Fruit fly (Drosophila melanogaster) whole organism, wandering third instar larva: Measurements from ENCODE around the gene CG10512.

Experiments
- Abd-B ChIP-seq: fragments of >200 bp; optimal IDR thresholded peaks from 2 replicates; lab custom pipeline; 2017; ENCODE audit warnings: missing biosample characterization, missing genetic modification characterization
- CG32264 ChIP-seq: fragments of 200-800 bp; sonication (Bioruptor generic); optimal IDR thresholded peaks from 2 replicates; lab custom pipeline; 2016; ENCODE audit warnings: missing biosample characterization, missing genetic modification characterization
- CG9705 ChIP-seq: fragments of 200-800 bp; sonication (Bioruptor generic); optimal IDR thresholded peaks from 2 replicates; lab custom pipeline; 2018; ENCODE audit warnings: missing biosample characterization, mild to moderate bottlenecking, missing genetic modification characterization
- CrebA ChIP-seq: fragments of 200-800 bp; sonication (Bioruptor generic); optimal IDR thresholded peaks from 2 replicates; lab custom pipeline; 2016; ENCODE audit warnings: missing biosample characterization, mild to moderate bottlenecking, missing genetic modification characterization, borderline replicate concordance
- Dfd ChIP-seq: fragments of >200 bp; optimal IDR thresholded peaks from 2 replicates; lab custom pipeline; 2017; ENCODE audit warnings: missing biosample characterization, missing genetic modification characterization
- Dif ChIP-seq: fragments of 200-275, 200-300 bp; sonication (Bioruptor generic); optimal IDR thresholded peaks from 2 replicates; lab custom pipeline; 2018; ENCODE audit warnings: missing biosample characterization, missing genetic modification characterization; ENCODE audit not compliant: partially characterized antibody
- GATAd ChIP-seq: sonication (Bioruptor generic); optimal IDR thresholded peaks from 2 replicates; lab custom pipeline; 2016; ENCODE audit warnings: missing biosample characterization, missing genetic modification characterization
- HLH106 ChIP-seq: fragments of 200-800 bp; optimal IDR thresholded peaks from 3 replicates; lab custom pipeline; 2019; ENCODE audit warnings: missing biosample characterization, mild to moderate bottlenecking, missing genetic modification characterization, moderate library complexity
- Hnf4 ChIP-seq: fragments of 200-800 bp; sonication (Bioruptor generic); optimal IDR thresholded peaks from 2 replicates; lab custom pipeline; 2016; ENCODE audit warnings: missing biosample characterization, mild to moderate bottlenecking, missing genetic modification characterization
- Hr78 ChIP-seq: fragments of >200 bp; optimal IDR thresholded peaks from 2 replicates; lab custom pipeline; 2017; ENCODE audit warnings: missing biosample characterization, missing genetic modification characterization
- Hr83 ChIP-seq: fragments of 200-300 bp; sonication (Bioruptor generic); optimal IDR thresholded peaks from 2 replicates; lab custom pipeline; 2016; ENCODE audit warnings: missing biosample characterization, mild to moderate bottlenecking, missing genetic modification characterization, moderate library complexity; ENCODE audit not compliant: poor library complexity, severe bottlenecking
- Jra ChIP-seq: sonication (Bioruptor generic); optimal IDR thresholded peaks from 2 replicates; lab custom pipeline; 2016; ENCODE audit warnings: missing biosample characterization, missing genetic modification characterization
- Mio ChIP-seq: sonication (Bioruptor generic); optimal IDR thresholded peaks from 2 replicates; lab custom pipeline; 2016; ENCODE audit warnings: missing biosample characterization, missing genetic modification characterization
- Myc ChIP-seq: fragments of >200 bp; optimal IDR thresholded peaks from 2 replicates; lab custom pipeline; 2017
- N ChIP-seq: fragments of >200 bp; optimal IDR thresholded peaks from 2 replicates; lab custom pipeline; 2018; ENCODE audit warnings: missing biosample characterization, missing external identifiers, missing genetic modification characterization
- OdsH ChIP-seq: fragments of 200-800 bp; sonication (Bioruptor generic); optimal IDR thresholded peaks from 2 replicates; lab custom pipeline; 2016; ENCODE audit warnings: missing biosample characterization, mild to moderate bottlenecking, missing genetic modification characterization
- Rel ChIP-seq, 2 experiments: fragments of 200-800 bp; sonication (Bioruptor generic) in 1 of 2; optimal IDR thresholded peaks; 2 replicates in 1 of 2; 3 replicates in 1 of 2; lab custom pipeline; 2016 to 2019; ENCODE audit warnings: mild to moderate bottlenecking in 2 of 2, missing biosample characterization in 2 of 2, missing genetic modification characterization in 2 of 2, moderate library complexity in 1 of 2
- Sp1 ChIP-seq: fragments of 200-800 bp; sonication (Bioruptor generic); optimal IDR thresholded peaks from 3 replicates; lab custom pipeline; 2019; ENCODE audit warnings: missing biosample characterization, mild to moderate bottlenecking, missing genetic modification characterization, moderate library complexity
- Vsx2 ChIP-seq: fragments of 200-300, 225-300 bp; sonication (Bioruptor generic); optimal IDR thresholded peaks from 2 replicates; lab custom pipeline; 2018; ENCODE audit warnings: missing biosample characterization, missing genetic modification characterization; ENCODE audit not compliant: partially characterized antibody
- br ChIP-seq: fragments of 200-800 bp; sonication (Bioruptor generic); optimal IDR thresholded peaks from 2 replicates; lab custom pipeline; 2016; ENCODE audit warnings: missing biosample characterization, missing genetic modification characterization
- brk ChIP-seq: fragments of 200-800 bp; sonication (Bioruptor generic); optimal IDR thresholded peaks from 2 replicates; lab custom pipeline; 2016; ENCODE audit warnings: missing biosample characterization, mild to moderate bottlenecking, missing genetic modification characterization
- dl ChIP-seq, 2 experiments: fragments of 175-275, 200-275 bp in 1 of 2; fragments of 200-275 bp in 1 of 2; sonication (Bioruptor generic); optimal IDR thresholded peaks; lab custom pipeline; 2018; ENCODE audit warnings: mild to moderate bottlenecking in 2 of 2, missing biosample characterization in 2 of 2, missing genetic modification characterization in 2 of 2, moderate library complexity in 2 of 2; ENCODE audit not compliant: partially characterized antibody in 2 of 2, insufficient read depth in 1 of 2
- dmrt93B ChIP-seq: fragments of 200-800 bp; sonication (Bioruptor generic); optimal IDR thresholded peaks from 2 replicates; lab custom pipeline; 2018; ENCODE audit warnings: missing biosample characterization, mild to moderate bottlenecking, missing genetic modification characterization
- dsf ChIP-seq: sonication (Bioruptor generic); optimal IDR thresholded peaks from 2 replicates; lab custom pipeline; 2016; ENCODE audit warnings: missing biosample characterization, missing genetic modification characterization, borderline replicate concordance
- ey ChIP-seq: fragments of 200-800 bp; sonication (Bioruptor generic); optimal IDR thresholded peaks from 2 replicates; lab custom pipeline; 2016; ENCODE audit warnings: missing biosample characterization, missing genetic modification characterization
- foxo ChIP-seq, 2 experiments: fragments of 200-800 bp; sonication (Bioruptor generic); optimal IDR thresholded peaks; 2 replicates in 1 of 2; 3 replicates in 1 of 2; lab custom pipeline; 2016 to 2017; ENCODE audit warnings: missing biosample characterization in 2 of 2, missing genetic modification characterization in 2 of 2
- fru ChIP-seq: fragments of 200-800 bp; sonication (Bioruptor generic); optimal IDR thresholded peaks from 3 replicates; lab custom pipeline; 2016; ENCODE audit warnings: missing biosample characterization, mild to moderate bottlenecking, missing genetic modification characterization
- h ChIP-seq: fragments of 200-800 bp; sonication (Bioruptor generic); optimal IDR thresholded peaks from 3 replicates; lab custom pipeline; 2016; ENCODE audit warnings: missing biosample characterization, mild to moderate bottlenecking, missing genetic modification characterization
- jim ChIP-seq: fragments of 175-275, 200-325 bp; sonication (Bioruptor generic); optimal IDR thresholded peaks from 2 replicates; lab custom pipeline; 2016; ENCODE audit warnings: missing biosample characterization, mild to moderate bottlenecking, missing genetic modification characterization
- lola ChIP-seq: fragments of >200 bp; optimal IDR thresholded peaks from 2 replicates; lab custom pipeline; 2017; ENCODE audit warnings: missing biosample characterization, missing genetic modification characterization
- pan ChIP-seq: fragments of >200 bp; optimal IDR thresholded peaks from 2 replicates; lab custom pipeline; 2017
- psq ChIP-seq: fragments of 200-800 bp; sonication (Bioruptor generic); optimal IDR thresholded peaks from 3 replicates; lab custom pipeline; 2017; ENCODE audit warnings: missing biosample characterization, mild to moderate bottlenecking, missing genetic modification characterization, moderate library complexity
- rgr ChIP-seq: fragments of 200-800 bp; sonication (Bioruptor generic); optimal IDR thresholded peaks from 3 replicates; lab custom pipeline; 2016; ENCODE audit warnings: missing biosample characterization, mild to moderate bottlenecking, missing genetic modification characterization
- sage ChIP-seq: fragments of 200-800 bp; sonication (Bioruptor generic); optimal IDR thresholded peaks from 2 replicates; lab custom pipeline; 2016; ENCODE audit warnings: missing biosample characterization, mild to moderate bottlenecking, missing genetic modification characterization
- sv ChIP-seq: fragments of 200-800 bp; sonication (Bioruptor generic); optimal IDR thresholded peaks from 3 replicates; lab custom pipeline; 2016; ENCODE audit warnings: missing biosample characterization, missing genetic modification characterization
- tai ChIP-seq: sonication (Bioruptor generic); optimal IDR thresholded peaks from 2 replicates; lab custom pipeline; 2016; ENCODE audit warnings: missing biosample characterization, missing genetic modification characterization
- usp ChIP-seq: fragments of >200 bp; optimal IDR thresholded peaks from 2 replicates; lab custom pipeline; 2017; ENCODE audit warnings: missing biosample characterization, missing genetic modification characterization
- woc ChIP-seq: sonication (Bioruptor generic); optimal IDR thresholded peaks from 2 replicates; lab custom pipeline; 2016; ENCODE audit warnings: missing biosample characterization, mild to moderate bottlenecking, missing genetic modification characterization

Gene CG10512

DNA sequence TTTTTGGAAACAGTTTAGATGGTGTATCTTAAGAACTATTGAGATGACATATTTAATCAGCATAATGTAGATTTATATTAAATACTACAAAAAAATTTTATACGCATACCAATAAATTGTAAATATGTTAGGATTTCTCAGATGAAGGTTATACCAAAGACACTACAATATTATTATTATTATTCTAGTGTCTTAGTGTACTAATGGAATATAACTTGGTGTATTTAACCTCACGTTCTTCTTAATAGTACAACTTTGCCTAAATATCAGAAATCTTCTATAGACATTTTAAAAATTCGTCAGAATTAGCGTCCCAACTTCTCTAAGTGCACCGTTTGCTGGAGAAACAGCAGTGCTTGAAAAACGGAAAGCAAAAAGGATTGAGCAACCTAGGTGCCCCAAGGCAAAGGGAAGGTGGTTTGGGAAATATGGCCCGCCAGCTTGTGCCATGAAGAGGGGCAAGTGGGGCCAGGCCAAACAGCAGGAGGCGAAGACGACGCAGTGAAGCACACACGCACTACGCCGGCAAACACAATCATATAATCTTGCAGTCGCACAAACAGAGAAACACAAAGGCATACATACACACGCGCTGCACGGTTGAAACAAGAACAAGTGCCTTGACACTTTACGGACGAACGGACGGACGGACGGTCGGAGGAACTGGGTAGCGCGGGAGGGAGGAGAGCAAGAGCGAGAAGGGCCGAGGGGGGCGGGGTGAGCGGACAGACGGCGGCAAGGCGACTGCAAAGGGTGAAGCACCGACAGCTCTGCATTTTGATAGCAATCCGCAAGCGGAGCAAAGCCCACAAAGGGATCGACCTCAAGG is 50.4 kb downstream of the CG10512 start:
- TF ChIP-seq GATAd = no peak
- no peak for TF ChIP-seq brk (GFP tag; lab: Kevin White, UChicago)
- TF ChIP-seq tai = no peak
- TF ChIP-seq jim (GFP tag; lab: Kevin White, UChicago) = no peak
- TF ChIP-seq sage = no peak
- peak; percentile 10 for TF ChIP-seq OdsH
- peak in 1 of 2 experiments; percentile 59 for TF ChIP-seq dl (GFP tag; optimal IDR thresholded peaks at IDR 0.05; lab: Kevin White, UChicago; ENCODE audit: insufficient read depth in 1 of 2, partially characterized antibody in 2 of 2)
- TF ChIP-seq Vsx2 = peak; percentile 12
- TF ChIP-seq Abd-B = no peak
- no peak for TF ChIP-seq Hr83
- TF ChIP-seq ey (GFP tag; lab: Kevin White, UChicago) = no peak
- TF ChIP-seq CG32264 (GFP tag; lab: Kevin White, UChicago) = no peak
- TF ChIP-seq Hnf4 (GFP tag; lab: Kevin White, UChicago) = no peak
- peak; percentile 2 for TF ChIP-seq Dif
- no peak for TF ChIP-seq Mio (GFP tag; lab: Kevin White, UChicago)
- no peak for TF ChIP-seq CG9705 (GFP tag; lab: Kevin White, UChicago)
- no peak for TF ChIP-seq rgr
- TF ChIP-seq N (GFP tag; lab: Kevin White, UChicago) = no peak
- no peak for TF ChIP-seq CrebA (GFP tag; lab: Kevin White, UChicago)
- no peak for TF ChIP-seq dmrt93B (GFP tag; lab: Kevin White, UChicago)
- no peak for TF ChIP-seq usp
- TF ChIP-seq h (GFP tag; lab: Kevin White, UChicago) = peak; percentile 31
- no peak for TF ChIP-seq Rel (GFP tag; optimal IDR thresholded peaks at IDR 0.05; lab: Kevin White, UChicago)
- peak; percentile 87 for TF ChIP-seq Rel (tag; optimal IDR thresholded peaks at IDR 0.05; lab: Kevin White, UChicago)
- no peak for TF ChIP-seq lola (GFP tag; lab: Kevin White, UChicago)
- peak in 1 of 2 experiments; percentile 42 for TF ChIP-seq foxo (GFP tag; optimal IDR thresholded peaks at IDR 0.05; lab: Kevin White, UChicago)
- peak; percentile 48 for TF ChIP-seq woc (GFP tag; lab: Kevin White, UChicago)
- no peak for TF ChIP-seq psq
- peak; percentile 43 for TF ChIP-seq HLH106
- TF ChIP-seq fru (GFP tag; lab: Kevin White, UChicago) = no peak
- TF ChIP-seq pan (lab: Kevin White, UChicago) = no peak
- TF ChIP-seq Dfd (GFP tag; lab: Kevin White, UChicago) = no peak
- no peak for TF ChIP-seq Hr78 (GFP tag; lab: Kevin White, UChicago)
- TF ChIP-seq Sp1 = peak; percentile 36
- TF ChIP-seq br (GFP tag; lab: Kevin White, UChicago) = no peak
- TF ChIP-seq sv = no peak
- no peak for TF ChIP-seq Jra (GFP tag; lab: Kevin White, UChicago)
- no peak for TF ChIP-seq Myc (lab: Kevin White, UChicago)
- no peak for TF ChIP-seq dsf (GFP tag; lab: Kevin White, UChicago)

dm6 chr3L:21253761-21254523 is 51.2 kb downstream of the CG10512 start:
- peak; percentile 96 for TF ChIP-seq Rel (GFP tag; optimal IDR thresholded peaks at IDR 0.05; lab: Kevin White, UChicago)
- peak; percentile 86 for TF ChIP-seq Rel (tag; optimal IDR thresholded peaks at IDR 0.05; lab: Kevin White, UChicago)
- peak; percentile 99 for TF ChIP-seq h (GFP tag; lab: Kevin White, UChicago)
- TF ChIP-seq GATAd = peak; percentile 94
- peak; percentile 85 for TF ChIP-seq Mio (GFP tag; lab: Kevin White, UChicago)
- peak; percentile 99 for TF ChIP-seq fru (GFP tag; lab: Kevin White, UChicago)
- TF ChIP-seq Vsx2 = no peak
- TF ChIP-seq sage = peak; percentile 98
- TF ChIP-seq N (GFP tag; lab: Kevin White, UChicago) = no peak
- peak; percentile 99 for TF ChIP-seq HLH106
- peak; percentile 99 for TF ChIP-seq rgr
- TF ChIP-seq Jra (GFP tag; lab: Kevin White, UChicago) = peak; percentile 97
- peak; percentile 98 for TF ChIP-seq CG9705 (GFP tag; lab: Kevin White, UChicago)
- no peak for TF ChIP-seq Dif
- TF ChIP-seq OdsH = peak; percentile 99
- TF ChIP-seq foxo (GFP tag; optimal IDR thresholded peaks at IDR 0.05; lab: Kevin White, UChicago) = peak; percentile 94 to 99
- peak; percentile 99 for TF ChIP-seq ey (GFP tag; lab: Kevin White, UChicago)
- peak; percentile 98 for TF ChIP-seq woc (GFP tag; lab: Kevin White, UChicago)
- TF ChIP-seq Myc (lab: Kevin White, UChicago) = no peak
- TF ChIP-seq sv = no peak
- TF ChIP-seq dmrt93B (GFP tag; lab: Kevin White, UChicago) = peak; percentile 98
- TF ChIP-seq Dfd (GFP tag; lab: Kevin White, UChicago) = peak; percentile 59
- TF ChIP-seq dsf (GFP tag; lab: Kevin White, UChicago) = peak; percentile 92
- TF ChIP-seq CG32264 (GFP tag; lab: Kevin White, UChicago) = peak; percentile 98
- no peak for TF ChIP-seq lola (GFP tag; lab: Kevin White, UChicago)
- TF ChIP-seq Hr83 = peak; percentile 33
- TF ChIP-seq usp = no peak
- TF ChIP-seq pan (lab: Kevin White, UChicago) = no peak
- peak; percentile 99 for TF ChIP-seq br (GFP tag; lab: Kevin White, UChicago)
- peak; percentile 99 for TF ChIP-seq Hnf4 (GFP tag; lab: Kevin White, UChicago)
- TF ChIP-seq Sp1 = peak; percentile 99
- TF ChIP-seq dl (GFP tag; optimal IDR thresholded peaks at IDR 0.05; lab: Kevin White, UChicago; ENCODE audit: insufficient read depth in 1 of 2, partially characterized antibody in 2 of 2) = no peak
- peak; percentile 97 for TF ChIP-seq psq
- TF ChIP-seq Abd-B = no peak
- TF ChIP-seq Hr78 (GFP tag; lab: Kevin White, UChicago) = no peak
- TF ChIP-seq jim (GFP tag; lab: Kevin White, UChicago) = peak; percentile 87
- TF ChIP-seq CrebA (GFP tag; lab: Kevin White, UChicago) = peak; percentile 95
- TF ChIP-seq tai = peak; percentile 97
- peak; percentile 97 for TF ChIP-seq brk (GFP tag; lab: Kevin White, UChicago)
